Worm (Caenorhabditis elegans) whole organism, young adult: ENCODE data around the gene F43C11.16.
A peak's percentile ranks its signal among the peaks of the same experiment; 100 is the strongest.

Source experiments
- C06A6.2 ChIP-seq: fragments of 200-800 bp; sonication (Bioruptor generic); conservative IDR thresholded peaks from 2 replicates; pipeline ENCODE4 v1.3.6; 2022; ENCODE audit warnings: missing genetic modification characterization, missing compliant biosample characterization
- F57A8.1 ChIP-seq: fragments of 200-800 bp; sonication (Bioruptor generic); optimal IDR thresholded peaks from 2 replicates; lab custom pipeline; 2018; ENCODE audit warnings: mild to moderate bottlenecking, missing genetic modification characterization, moderate library complexity, missing compliant biosample characterization
- Y79H2A.3 ChIP-seq: fragments of 200-800 bp; sonication (Bioruptor generic); conservative IDR thresholded peaks from 2 replicates; pipeline ENCODE4 v1.3.6; 2022; ENCODE audit warnings: missing genetic modification reagents, missing genetic modification characterization, missing compliant biosample characterization
- athp-1 ChIP-seq: sonication (generic microtip); optimal IDR thresholded peaks from 2 replicates; lab custom pipeline; 2017; ENCODE audit warnings: mild to moderate bottlenecking, missing genetic modification characterization, missing compliant biosample characterization
- gei-17 ChIP-seq: fragments of 200-800 bp; sonication (Bioruptor generic); optimal IDR thresholded peaks from 2 replicates; lab custom pipeline; 2018; ENCODE audit warnings: mild to moderate bottlenecking, missing genetic modification characterization, missing compliant biosample characterization
- let-607 ChIP-seq, 2 experiments: fragments of 200-800 bp in 1 of 2; sonication (Bioruptor generic) in 1 of 2; sonication (generic microtip) in 1 of 2; optimal IDR thresholded peaks; 2 replicates each; lab custom pipeline; 2016 to 2018; ENCODE audit warnings: mild to moderate bottlenecking in 2 of 2, missing compliant biosample characterization in 2 of 2, missing genetic modification characterization in 2 of 2, moderate library complexity in 2 of 2, missing genotype in 1 of 2
- lin-26 ChIP-seq: fragments of 200-800 bp; sonication (Bioruptor generic); IDR thresholded peaks from 2 replicates; pipeline ENCODE4 v1.3.6; 2022; ENCODE audit warnings: missing genetic modification reagents, missing genetic modification characterization, missing compliant biosample characterization
- lin-35 ChIP-seq, 3 experiments: fragments of 150-350 bp in 2 of 3; sonication (generic microtip) in 1 of 3; optimal IDR thresholded peaks; 2 replicates each; lab custom pipeline; 2014 to 2018; ENCODE audit warnings: missing biosample characterization in 3 of 3, missing genetic modification characterization in 3 of 3, missing genetic modification reagents in 3 of 3
- nhr-80 ChIP-seq: sonication (generic microtip); optimal IDR thresholded peaks from 2 replicates; lab custom pipeline; 2016; ENCODE audit warnings: missing genetic modification characterization, missing compliant biosample characterization
- rcor-1 ChIP-seq: fragments of 200-800 bp; sonication (Bioruptor generic); IDR thresholded peaks from 2 replicates; pipeline ENCODE4 v1.3.6; 2022; ENCODE audit warnings: missing genetic modification reagents, missing genetic modification characterization, missing compliant biosample characterization
- rpc-1 ChIP-seq, 2 experiments: fragments of 150-350 bp in 1 of 2; sonication (generic microtip) in 1 of 2; optimal IDR thresholded peaks; 2 replicates each; lab custom pipeline; 2014 to 2018; ENCODE audit warnings: missing biosample characterization in 1 of 2, missing genetic modification characterization in 1 of 2, missing genetic modification reagents in 1 of 2, missing genotype in 1 of 2
- tbx-9 ChIP-seq: sonication (generic microtip); optimal IDR thresholded peaks from 2 replicates; lab custom pipeline; 2016; ENCODE audit warnings: borderline replicate concordance, missing genetic modification characterization, inconsistent platforms, missing compliant biosample characterization
- unc-62 ChIP-seq: fragments of 150-350 bp; optimal IDR thresholded peaks from 2 replicates; lab custom pipeline; 2014; ENCODE audit warnings: missing biosample characterization, missing genetic modification reagents, missing genetic modification characterization
- xnd-1 ChIP-seq: sonication (generic microtip); optimal IDR thresholded peaks from 2 replicates; lab custom pipeline; 2016; ENCODE audit warnings: missing genotype, missing genetic modification reagents, missing genetic modification characterization, missing compliant biosample characterization
- zfh-2 ChIP-seq: fragments of 200-800 bp; sonication (Bioruptor generic); conservative IDR thresholded peaks from 2 replicates; pipeline ENCODE4 v1.3.6; 2022; ENCODE audit warnings: missing genetic modification reagents, missing genetic modification characterization, missing compliant biosample characterization
- zim-3 ChIP-seq: sonication (generic microtip); optimal IDR thresholded peaks from 2 replicates; lab custom pipeline; 2017; ENCODE audit warnings: mild to moderate bottlenecking, missing genetic modification characterization, moderate library complexity, missing compliant biosample characterization
- ztf-18 ChIP-seq: sonication (generic microtip); optimal IDR thresholded peaks from 2 replicates; lab custom pipeline; 2016; ENCODE audit warnings: missing genotype, mild to moderate bottlenecking, missing genetic modification characterization, missing compliant biosample characterization

The F43C11.16 gene

ce11 chrII:2317883-2318357 is 41.9 kb downstream of the F43C11.16 start, which contains the start of the genes ZK1240.5 and ZK1240.9:
Gene ZK1240.5, minus strand, starts transcription at chrII:2317933.
Gene ZK1240.9, plus strand, starts transcription at chrII:2318189.
- no peak for TF ChIP-seq let-607 (tag; optimal IDR thresholded peaks at IDR 0.05; lab: Kevin White, UChicago)
- peak; percentile 57 for TF ChIP-seq nhr-80 (tag; lab: Kevin White, UChicago)
- no peak for TF ChIP-seq gei-17 (GFP tag; lab: Kevin White, UChicago)
- TF ChIP-seq tbx-9 (tag; lab: Kevin White, UChicago), result no peak
- no peak for TF ChIP-seq athp-1 (tag; lab: Kevin White, UChicago)
- no peak for TF ChIP-seq lin-35 (GFP tag; optimal IDR thresholded peaks at IDR 0.05; lab: Kevin White, UChicago)
- no peak for TF ChIP-seq Y79H2A.3 (GFP tag; lab: Robert Waterston, UW)
- no peak for TF ChIP-seq rpc-1 (optimal IDR thresholded peaks at IDR 0.05; lab: Kevin White, UChicago)
- no peak for TF ChIP-seq rpc-1 (tag; optimal IDR thresholded peaks at IDR 0.05; lab: Kevin White, UChicago)

ce11 chrII:2312747-2313146 is 47.1 kb downstream of the F43C11.16 start, which contains the start of the genes trim-21 and B0281.1:
Gene trim-21, minus strand, starts transcription at chrII:2312847.
Gene B0281.1, plus strand, starts transcription at chrII:2313067.
- TF ChIP-seq ztf-18 (no peak), athp-1 (tag; lab: Kevin White, UChicago) (no peak), zfh-2 (GFP tag; lab: Robert Waterston, UW) (no peak), xnd-1 (tag; lab: Kevin White, UChicago) (no peak), zim-3 (tag; lab: Kevin White, UChicago) (no peak), C06A6.2 (GFP tag; lab: Robert Waterston, UW) (no peak), rcor-1 (GFP tag; lab: Robert Waterston, UW) (no peak), lin-26 (GFP tag; lab: Robert Waterston, UW) (no peak), F57A8.1 (GFP tag; lab: Kevin White, UChicago) (no peak), unc-62 (GFP tag; lab: Kevin White, UChicago) (no peak)
